Fruit fly (Drosophila melanogaster) Kc167 (cell line): ENCODE measurements around the gene CG31663.

Experiments
- Myc ChIP-seq: fragments of >200 bp; optimal IDR thresholded peaks from 2 replicates; lab custom pipeline; 2017; ENCODE audit warnings: missing external identifiers
- h ChIP-seq: fragments of >200 bp; optimal IDR thresholded peaks from 3 replicates; lab custom pipeline; 2018; ENCODE audit warnings: missing external identifiers
- insv ChIP-seq: fragments of >200 bp; optimal IDR thresholded peaks from 3 replicates; lab custom pipeline; 2018; ENCODE audit warnings: missing external identifiers
- psq ChIP-seq: fragments of >200 bp; optimal IDR thresholded peaks from 2 replicates; lab custom pipeline; 2017; ENCODE audit warnings: missing external identifiers

- TF ChIP-seq h = no peak
- TF ChIP-seq psq (lab: Kevin White, UChicago) = no peak
- TF ChIP-seq insv (lab: Kevin White, UChicago) = no peak
- no peak for TF ChIP-seq Myc (lab: Kevin White, UChicago)
Measured at dm6 chr2L:1826400-1826799, 54.9 kb downstream of the CG31663 start, which contains the start of gene CG31664.
